Worm (Caenorhabditis elegans) whole organism, early embryonic: ENCODE data around the gene dod-21.

Source experiments
- aly-1 ChIP-seq: sonication (generic microtip); optimal IDR thresholded peaks from 2 replicates; lab custom pipeline; 2016; ENCODE audit warnings: missing genetic modification characterization, missing compliant biosample characterization
- ama-1 ChIP-seq: fragments of 150-350 bp; optimal IDR thresholded peaks from 2 replicates; lab custom pipeline; 2014
- ceh-36 ChIP-seq: sonication (generic microtip); optimal IDR thresholded peaks from 2 replicates; lab custom pipeline; 2016; ENCODE audit warnings: missing genetic modification characterization, inconsistent platforms, missing compliant biosample characterization
- ets-7 ChIP-seq: sonication (generic microtip); optimal IDR thresholded peaks from 2 replicates; lab custom pipeline; 2016; ENCODE audit warnings: missing genotype, missing genetic modification characterization, missing compliant biosample characterization
- flt-1 ChIP-seq: fragments of 200-800 bp; sonication (Bioruptor generic); IDR thresholded peaks from 2 replicates; pipeline ENCODE4 v1.3.6; 2022; ENCODE audit warnings: missing genetic modification characterization, missing compliant biosample characterization
- hnd-1 ChIP-seq: sonication (generic microtip); optimal IDR thresholded peaks from 2 replicates; lab custom pipeline; 2016; ENCODE audit warnings: missing genetic modification characterization, missing compliant biosample characterization
- scrt-1 ChIP-seq: fragments of 200-800 bp; sonication (Bioruptor generic); IDR thresholded peaks from 2 replicates; pipeline ENCODE4 v1.3.6; 2022; ENCODE audit warnings: missing genetic modification characterization, missing compliant biosample characterization
- tbx-37 ChIP-seq: fragments of 200-800 bp; sonication (Bioruptor generic); conservative IDR thresholded peaks from 2 replicates; pipeline ENCODE4 v1.3.6; 2022; ENCODE audit warnings: missing genetic modification reagents, missing genetic modification characterization, missing compliant biosample characterization

- TF ChIP-seq ceh-36 (tag; lab: Kevin White, UChicago) (no peak), ama-1 (lab: Kevin White, UChicago) (no peak), hnd-1 (tag; lab: Kevin White, UChicago) (no peak), ets-7 (tag; lab: Kevin White, UChicago) (no peak), scrt-1 (GFP tag; lab: Robert Waterston, UW) (no peak), flt-1 (GFP tag; lab: Robert Waterston, UW) (no peak), aly-1 (tag; lab: Kevin White, UChicago) (no peak), tbx-37 (no peak)
Observed at ce11 chrIV:12946488-12946887, 9.9 kb downstream of the dod-21 start, which contains the start of gene F55G11.1.
